Worm (Caenorhabditis elegans): ENCODE data around the gene C30A5.10.

The C30A5.10 gene

DNA sequence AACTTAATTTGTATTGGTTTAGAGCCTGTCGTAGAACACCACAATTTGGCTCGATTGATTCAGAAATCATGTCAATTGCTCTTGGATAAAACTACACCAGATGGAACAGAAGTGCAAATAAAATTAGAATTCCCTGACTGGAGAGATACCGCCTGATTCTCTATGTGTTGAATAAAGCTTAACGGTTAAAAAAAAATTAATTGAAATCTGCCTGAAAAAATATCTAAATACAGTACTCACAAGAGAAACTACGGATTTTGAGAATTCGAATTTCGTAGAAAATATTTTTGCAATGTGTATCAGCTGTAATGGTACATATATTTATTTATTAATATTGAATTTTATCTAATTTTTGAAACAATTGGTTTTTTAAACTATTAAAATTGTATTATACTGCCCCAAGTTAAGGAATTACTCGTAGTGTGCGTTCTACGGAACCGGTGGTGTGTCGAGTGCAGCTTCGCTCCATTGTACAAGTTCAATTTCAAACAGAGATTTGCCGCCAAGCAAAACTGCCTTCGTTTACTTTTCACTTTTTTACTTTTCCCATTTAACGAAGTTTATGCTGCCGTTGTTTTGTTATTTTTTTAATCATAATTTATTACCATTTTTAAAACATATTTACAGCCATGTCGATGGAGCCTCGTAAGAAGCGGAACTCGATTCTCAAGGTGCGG lies 40.5 kb upstream of the C30A5.10 start, which contains the start of gene knl-1 (continued):
- TF ChIP-seq snpc-1.3 (tag; optimal IDR thresholded peaks at IDR 0.05; ENCODE audit: insufficient read depth) (no peak), dox-1 (GFP tag; IDR thresholded peaks at IDR 0.05) (peak; percentile 74), egl-44 (GFP tag; IDR thresholded peaks at IDR 0.05) (no peak), let-607 (tag; optimal IDR thresholded peaks at IDR 0.05) (no peak), lin-54 (GFP tag; optimal IDR thresholded peaks at IDR 0.05) (peak; percentile 68), T26A5.8 (tag; optimal IDR thresholded peaks at IDR 0.05) (no peak), die-1 (tag; optimal IDR thresholded peaks at IDR 0.05) (no peak), attf-5 (GFP tag; optimal IDR thresholded peaks at IDR 0.05) (peak; percentile 59), lin-35 (GFP tag; optimal IDR thresholded peaks at IDR 0.05) (peak in 1 of 3 experiments; percentile 21), ceh-100 (GFP tag; IDR thresholded peaks at IDR 0.05) (peak; percentile 95), him-1 (tag; optimal IDR thresholded peaks at IDR 0.05) (no peak), ekl-4 (GFP tag; IDR thresholded peaks at IDR 0.05) (no peak), D2030.7 (GFP tag; IDR thresholded peaks at IDR 0.05) (peak; percentile 74), F33H1.4 (GFP tag; IDR thresholded peaks at IDR 0.05) (peak; percentile 44), fkh-3 (tag; optimal IDR thresholded peaks at IDR 0.05) (no peak), ets-4 (GFP tag; optimal IDR thresholded peaks at IDR 0.05) (no peak), ama-1 (optimal IDR thresholded peaks at IDR 0.05) (no peak), ama-1 (GFP tag; optimal IDR thresholded peaks at IDR 0.05) (no peak), T07F8.4 (tag; optimal IDR thresholded peaks at IDR 0.05) (no peak), unc-130 (GFP tag; optimal IDR thresholded peaks at IDR 0.05) (peak; percentile 68), F55B11.4 (tag; optimal IDR thresholded peaks at IDR 0.05; ENCODE audit: borderline replicate concordance, insufficient read depth) (no peak), Y56A3A.18 (GFP tag; IDR thresholded peaks at IDR 0.05) (no peak), ztf-3 (GFP tag; optimal IDR thresholded peaks at IDR 0.05) (no peak), tlf-1 (GFP tag; optimal IDR thresholded peaks at IDR 0.05) (no peak), ztf-6 (GFP tag; IDR thresholded peaks at IDR 0.05) (no peak), tbp1 (GFP tag; optimal IDR thresholded peaks at IDR 0.05) (peak; percentile 25), gei-17 (GFP tag; optimal IDR thresholded peaks at IDR 0.05) (no peak), lsy-27 (tag; optimal IDR thresholded peaks at IDR 0.05; ENCODE audit: borderline replicate concordance, insufficient read depth) (no peak), F39B2.1 (GFP tag; IDR thresholded peaks at IDR 0.05) (no peak), snpc-1.1 (tag; optimal IDR thresholded peaks at IDR 0.05; ENCODE audit: insufficient read depth) (no peak), ccch-3 (GFP tag; optimal IDR thresholded peaks at IDR 0.05) (no peak), mel-28 (tag; optimal IDR thresholded peaks at IDR 0.05; ENCODE audit: borderline replicate concordance) (no peak), lag-1 (GFP tag; IDR thresholded peaks at IDR 0.05) (no peak), nhr-27 (tag; optimal IDR thresholded peaks at IDR 0.05) (no peak), F57A8.1 (GFP tag; optimal IDR thresholded peaks at IDR 0.05) (no peak), lir-1 (GFP tag; conservative IDR thresholded peaks at IDR 0.05) (no peak), Y53F4B.3 (GFP tag; IDR thresholded peaks at IDR 0.05) (no peak), pbrm-1 (GFP tag; IDR thresholded peaks at IDR 0.05) (no peak), rcor-1 (GFP tag; IDR thresholded peaks at IDR 0.05) (peak; percentile 45; the same call in 1 of the 2 replicates), hmg-20 (GFP tag; IDR thresholded peaks at IDR 0.05) (no peak), ceh-27 (GFP tag; optimal IDR thresholded peaks at IDR 0.05) (peak; percentile 30), nhr-80 (tag; optimal IDR thresholded peaks at IDR 0.05) (peak; percentile 39), F23B12.7 (tag; optimal IDR thresholded peaks at IDR 0.05; ENCODE audit: insufficient read depth) (peak; percentile 80), hlh-26 (GFP tag; conservative IDR thresholded peaks at IDR 0.05) (no peak), B0035.1 (tag; optimal IDR thresholded peaks at IDR 0.05) (no peak), Y67H2A.10 (GFP tag; conservative IDR thresholded peaks at IDR 0.05) (no peak), ztf-25 (GFP tag; IDR thresholded peaks at IDR 0.05) (0 out of 2 replicates have a peak, but pooled peaks have one; percentile 59)

Measured in whole organism, young adult.